Worm (Caenorhabditis elegans) whole organism, L3 larva: Measurements from ENCODE around the gene srx-119.

Experiments used
- ZK546.5 ChIP-seq: sonication (generic microtip); optimal IDR thresholded peaks from 2 replicates; lab custom pipeline; 2017; ENCODE audit warnings: missing biosample characterization, missing genetic modification characterization
- aly-2 ChIP-seq: fragments of 150-350 bp; optimal IDR thresholded peaks from 2 replicates; lab custom pipeline; 2014; ENCODE audit warnings: missing biosample characterization, missing genetic modification characterization
- ceh-16 ChIP-seq: sonication (generic microtip); optimal IDR thresholded peaks from 2 replicates; lab custom pipeline; 2017; ENCODE audit warnings: missing biosample characterization, missing genetic modification characterization
- ceh-28 ChIP-seq: fragments of 150-350 bp; optimal IDR thresholded peaks from 2 replicates; lab custom pipeline; 2014; ENCODE audit warnings: missing biosample characterization, missing genetic modification reagents, missing genetic modification characterization
- ceh-82 ChIP-seq: fragments of 150-350 bp; optimal IDR thresholded peaks from 2 replicates; lab custom pipeline; 2014; ENCODE audit warnings: missing biosample characterization, missing genetic modification characterization
- ceh-9 ChIP-seq: sonication (generic microtip); optimal IDR thresholded peaks from 2 replicates; lab custom pipeline; 2018; ENCODE audit warnings: missing biosample characterization, missing genetic modification characterization
- daf-12 ChIP-seq: fragments of 150-350 bp; optimal IDR thresholded peaks from 2 replicates; lab custom pipeline; 2014; ENCODE audit warnings: missing biosample characterization, missing genetic modification reagents, missing genetic modification characterization
- egl-27 ChIP-seq: sonication (generic microtip); optimal IDR thresholded peaks from 4 replicates; lab custom pipeline; 2017; ENCODE audit warnings: missing biosample characterization, missing genetic modification reagents, missing genetic modification characterization
- egl-5 ChIP-seq: fragments of 150-350 bp; optimal IDR thresholded peaks from 2 replicates; lab custom pipeline; 2017; ENCODE audit warnings: missing biosample characterization, missing genetic modification reagents, missing genetic modification characterization, inconsistent platforms
- elt-1 ChIP-seq: fragments of 150-350 bp; optimal IDR thresholded peaks from 2 replicates; lab custom pipeline; 2014; ENCODE audit warnings: missing biosample characterization, missing genetic modification characterization
- elt-2 ChIP-seq: sonication (generic microtip); optimal IDR thresholded peaks from 2 replicates; lab custom pipeline; 2016; ENCODE audit warnings: missing genetic modification reagents, mild to moderate bottlenecking, missing genetic modification characterization, missing compliant biosample characterization
- elt-3 ChIP-seq, 3 experiments: fragments of 150-350 bp in 1 of 3; sonication (generic microtip) in 2 of 3; optimal IDR thresholded peaks; 2 replicates in 2 of 3; 4 replicates in 1 of 3; lab custom pipeline; 2014 to 2017; ENCODE audit warnings: missing biosample characterization in 3 of 3, missing genetic modification characterization in 3 of 3
- eor-1 ChIP-seq, 2 experiments: fragments of 150-350 bp; optimal IDR thresholded peaks; 2 replicates each; lab custom pipeline; 2014 to 2018; ENCODE audit warnings: missing biosample characterization in 2 of 2, missing genetic modification characterization in 2 of 2
- fkh-10 ChIP-seq: sonication (generic microtip); optimal IDR thresholded peaks from 2 replicates; lab custom pipeline; 2017; ENCODE audit warnings: missing biosample characterization, missing genetic modification reagents, missing genetic modification characterization
- fkh-2 ChIP-seq: fragments of 150-350 bp; optimal IDR thresholded peaks from 2 replicates; lab custom pipeline; 2014; ENCODE audit warnings: missing biosample characterization, missing genetic modification reagents, missing genetic modification characterization
- fos-1 ChIP-seq: fragments of 150-350 bp; optimal IDR thresholded peaks from 2 replicates; lab custom pipeline; 2014; ENCODE audit warnings: missing biosample characterization, missing genetic modification characterization
- hmg-11 ChIP-seq: sonication (generic microtip); optimal IDR thresholded peaks from 2 replicates; lab custom pipeline; 2016; ENCODE audit warnings: missing genetic modification characterization, missing compliant biosample characterization
- jun-1 ChIP-seq: fragments of 150-350 bp; optimal IDR thresholded peaks from 2 replicates; lab custom pipeline; 2014; ENCODE audit warnings: missing biosample characterization, missing genetic modification reagents, missing genetic modification characterization
- lin-15B ChIP-seq: fragments of 150-350 bp; optimal IDR thresholded peaks from 2 replicates; lab custom pipeline; 2014; ENCODE audit warnings: missing biosample characterization, missing genetic modification characterization
- lsy-12 ChIP-seq: sonication (generic microtip); optimal IDR thresholded peaks from 2 replicates; lab custom pipeline; 2016; ENCODE audit warnings: mild to moderate bottlenecking, missing genetic modification characterization, missing compliant biosample characterization
- mdl-1 ChIP-seq: fragments of 150-350 bp; optimal IDR thresholded peaks from 2 replicates; lab custom pipeline; 2014; ENCODE audit warnings: missing biosample characterization, missing genetic modification characterization
- mml-1 ChIP-seq: fragments of 150-350 bp; sonication (generic microtip); optimal IDR thresholded peaks from 3 replicates; lab custom pipeline; 2014; ENCODE audit warnings: missing biosample characterization, missing genetic modification characterization
- nfya-1 ChIP-seq: sonication (generic microtip); optimal IDR thresholded peaks from 2 replicates; lab custom pipeline; 2017; ENCODE audit warnings: missing genetic modification characterization, mild to moderate bottlenecking, missing compliant biosample characterization, antibody characterized with exemption, moderate library complexity; ENCODE audit not compliant: insufficient read depth
- nhr-12 ChIP-seq: fragments of 150-350 bp; optimal IDR thresholded peaks from 2 replicates; lab custom pipeline; 2014; ENCODE audit warnings: missing biosample characterization, missing genetic modification characterization
- nhr-23 ChIP-seq: fragments of 150-350 bp; optimal IDR thresholded peaks from 2 replicates; lab custom pipeline; 2014; ENCODE audit warnings: missing biosample characterization, missing genetic modification reagents, missing genetic modification characterization
- nhr-237 ChIP-seq: fragments of 150-350 bp; optimal IDR thresholded peaks from 2 replicates; lab custom pipeline; 2014; ENCODE audit warnings: missing biosample characterization, missing genetic modification characterization
- nhr-25 ChIP-seq: sonication (generic microtip); optimal IDR thresholded peaks from 2 replicates; lab custom pipeline; 2017; ENCODE audit warnings: missing biosample characterization, missing genetic modification characterization
- nhr-28 ChIP-seq: fragments of 150-350 bp; optimal IDR thresholded peaks from 2 replicates; lab custom pipeline; 2014; ENCODE audit warnings: missing biosample characterization, missing genetic modification characterization
- nhr-67 ChIP-seq: fragments of 150-350 bp; optimal IDR thresholded peaks from 2 replicates; lab custom pipeline; 2014; ENCODE audit warnings: missing biosample characterization, missing genetic modification characterization
- nhr-76 ChIP-seq: fragments of 150-350 bp; sonication (generic microtip); optimal IDR thresholded peaks from 5 replicates; lab custom pipeline; 2014; ENCODE audit warnings: missing biosample characterization, missing genetic modification characterization
- nhr-77 ChIP-seq: fragments of 150-350 bp; optimal IDR thresholded peaks from 2 replicates; lab custom pipeline; 2014; ENCODE audit warnings: missing biosample characterization, missing genetic modification characterization
- pha-4 ChIP-seq: fragments of 150-350 bp; optimal IDR thresholded peaks from 2 replicates; lab custom pipeline; 2014; ENCODE audit warnings: missing biosample characterization, missing genetic modification reagents, missing genetic modification characterization
- pqm-1 ChIP-seq: fragments of 150-350 bp; optimal IDR thresholded peaks from 2 replicates; lab custom pipeline; 2017; ENCODE audit warnings: missing biosample characterization, missing genetic modification characterization, inconsistent platforms
- sea-2 ChIP-seq: fragments of 150-350 bp; sonication (generic microtip); optimal IDR thresholded peaks from 4 replicates; lab custom pipeline; 2014; ENCODE audit warnings: missing biosample characterization, missing genetic modification reagents, missing genetic modification characterization
- skn-1 ChIP-seq: fragments of 150-350 bp; optimal IDR thresholded peaks from 2 replicates; lab custom pipeline; 2014; ENCODE audit warnings: missing biosample characterization, missing genetic modification characterization
- snpc-4 ChIP-seq: fragments of 150-350 bp; optimal IDR thresholded peaks from 2 replicates; lab custom pipeline; 2014; ENCODE audit warnings: missing biosample characterization, missing genetic modification characterization
- tbx-2 ChIP-seq: sonication (generic microtip); optimal IDR thresholded peaks from 2 replicates; lab custom pipeline; 2016; ENCODE audit warnings: mild to moderate bottlenecking, missing genetic modification characterization, missing compliant biosample characterization
- unc-39 ChIP-seq: sonication (generic microtip); optimal IDR thresholded peaks from 4 replicates; lab custom pipeline; 2017; ENCODE audit warnings: missing biosample characterization, missing genetic modification characterization

The srx-119 gene

DNA sequence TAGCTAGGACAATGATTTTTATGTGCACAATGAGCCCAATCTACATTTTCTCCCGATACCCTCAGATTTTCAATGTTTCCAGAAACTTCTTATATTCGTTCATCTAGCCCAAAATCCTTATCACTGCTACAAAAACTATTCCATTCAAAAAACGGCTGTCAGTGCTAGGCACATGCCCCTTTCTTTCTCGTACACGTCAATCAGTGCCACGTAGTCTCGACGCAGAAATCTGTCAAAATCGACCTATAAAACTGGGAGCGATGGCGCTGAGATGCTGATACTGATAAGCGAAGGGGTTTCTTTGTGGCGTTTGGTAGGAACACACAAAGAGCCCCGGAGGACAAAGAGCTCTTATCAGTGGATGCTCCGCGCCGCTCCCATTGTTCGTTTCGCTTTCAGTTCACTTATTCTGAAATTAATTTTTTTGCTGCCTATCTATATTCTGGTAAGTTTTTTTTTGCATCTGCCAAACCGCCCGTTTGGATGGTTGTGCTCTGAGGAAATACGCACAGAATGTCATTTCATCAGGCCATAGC, 9.2 kb upstream of the srx-119 start, which contains the start of gene srh-70:
Gene srh-70, minus strand, starts transcription at position 51 of the 536 bp plus-strand sequence.
- TF ChIP-seq fkh-2 (tag; lab: Kevin White, UChicago) (no peak), nhr-12 (tag; lab: Kevin White, UChicago) (no peak), pqm-1 (peak; percentile 89), elt-1 (tag; lab: Kevin White, UChicago) (no peak), unc-39 (no peak), hmg-11 (no peak), nhr-237 (tag; lab: Kevin White, UChicago) (no peak), snpc-4 (tag; lab: Kevin White, UChicago) (no peak), aly-2 (tag; lab: Kevin White, UChicago) (no peak), nfya-1 (tag; lab: Kevin White, UChicago) (peak; percentile 25), jun-1 (tag; lab: Kevin White, UChicago) (no peak), nhr-67 (tag; lab: Kevin White, UChicago) (no peak), skn-1 (tag; lab: Kevin White, UChicago) (no peak), tbx-2 (no peak), sea-2 (GFP tag; lab: Kevin White, UChicago) (no peak), nhr-77 (tag; lab: Kevin White, UChicago) (no peak), eor-1 (tag; optimal IDR thresholded peaks at IDR 0.05; lab: Kevin White, UChicago) (no peak), elt-2 (tag; lab: Kevin White, UChicago) (peak; percentile 99)

DNA sequence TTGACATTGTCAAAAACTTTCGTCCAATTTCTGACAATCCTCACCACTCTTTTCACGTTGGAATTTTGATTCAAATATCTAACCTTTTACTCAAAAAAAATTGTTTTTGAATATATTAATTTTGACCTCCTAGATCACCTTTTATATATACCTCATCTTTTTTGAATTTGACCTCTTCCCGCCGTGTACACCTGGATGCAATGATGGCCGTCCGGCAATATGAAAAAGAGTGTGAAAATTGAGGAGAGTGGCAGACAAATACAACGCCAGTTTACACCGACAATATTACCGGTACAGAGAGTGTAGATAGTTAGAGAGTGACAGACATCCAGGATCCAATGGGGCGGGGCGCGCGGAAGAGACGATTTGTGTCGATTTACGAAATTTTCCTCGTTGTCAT, 8.4 kb upstream of the srx-119 start, which contains the start of gene ceh-99:
Gene ceh-99, plus strand, starts transcription at position 366 of the 400 bp plus-strand sequence.
- TF ChIP-seq ceh-16 (tag; lab: Kevin White, UChicago) = no peak
- TF ChIP-seq nfya-1 (tag; lab: Kevin White, UChicago) = no peak
- TF ChIP-seq mdl-1 (tag; lab: Kevin White, UChicago) = no peak
- no peak for TF ChIP-seq nhr-76 (tag; lab: Kevin White, UChicago)
- TF ChIP-seq nhr-23 = no peak
- TF ChIP-seq ceh-28 (tag; lab: Kevin White, UChicago) = no peak
- no peak for TF ChIP-seq nhr-67 (tag; lab: Kevin White, UChicago)
- no peak for TF ChIP-seq ceh-82 (tag; lab: Kevin White, UChicago)
- TF ChIP-seq aly-2 (tag; lab: Kevin White, UChicago) = no peak
- TF ChIP-seq nhr-28 (tag; lab: Kevin White, UChicago) = no peak
- TF ChIP-seq unc-39 = no peak
- no peak for TF ChIP-seq elt-2 (tag; lab: Kevin White, UChicago)
- no peak for TF ChIP-seq lin-15B
- TF ChIP-seq hmg-11 = no peak
- TF ChIP-seq egl-5 (tag; lab: Kevin White, UChicago) = no peak
- TF ChIP-seq mml-1 (tag; lab: Kevin White, UChicago) = no peak
- no peak for TF ChIP-seq elt-3 (tag; optimal IDR thresholded peaks at IDR 0.05; lab: Kevin White, UChicago)
- no peak for TF ChIP-seq egl-27 (tag; lab: Kevin White, UChicago)
- TF ChIP-seq nhr-12 (tag; lab: Kevin White, UChicago) = no peak
- TF ChIP-seq lsy-12 (tag; lab: Kevin White, UChicago) = no peak
- TF ChIP-seq, all 47 proteins: peak for 0

DNA sequence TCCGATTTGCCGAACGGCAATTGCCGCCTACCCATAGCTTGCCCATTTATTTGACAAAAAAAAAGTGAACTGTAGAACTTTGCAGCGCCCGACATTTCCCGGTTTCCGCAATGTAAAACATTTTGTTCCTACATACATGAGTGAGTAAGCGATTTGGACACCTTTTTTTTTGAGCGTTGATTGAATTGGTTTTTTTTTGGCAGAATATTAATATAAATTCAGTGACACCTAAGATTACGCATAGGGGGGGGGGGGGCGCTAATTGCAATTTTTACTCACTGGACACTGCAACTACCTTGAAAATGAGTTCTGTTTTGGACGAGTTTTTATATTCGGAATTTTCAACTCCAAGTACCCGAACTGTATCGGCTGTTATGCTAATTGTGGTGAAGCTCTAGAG, 2.5 kb upstream of the srx-119 start, which contains the start of gene srx-118:
Gene srx-118, plus strand, starts transcription at position 301 of the 400 bp plus-strand sequence.
- TF ChIP-seq elt-3 (tag; optimal IDR thresholded peaks at IDR 0.05; lab: Kevin White, UChicago) = no peak
- no peak for TF ChIP-seq lsy-12 (tag; lab: Kevin White, UChicago)
- no peak for TF ChIP-seq lin-15B
- TF ChIP-seq mdl-1 (tag; lab: Kevin White, UChicago) = no peak
- no peak for TF ChIP-seq pha-4
- no peak for TF ChIP-seq ZK546.5
- TF ChIP-seq nhr-25 = no peak
- no peak for TF ChIP-seq tbx-2
- no peak for TF ChIP-seq unc-39
- TF ChIP-seq daf-12 (tag; lab: Kevin White, UChicago) = no peak
- TF ChIP-seq egl-27 (tag; lab: Kevin White, UChicago) = no peak
- no peak for TF ChIP-seq fkh-10
- TF ChIP-seq ceh-9 (tag; lab: Kevin White, UChicago) = no peak
- TF ChIP-seq fos-1 (tag; lab: Kevin White, UChicago) = no peak
